Worm (Caenorhabditis elegans) whole organism, early embryonic: ENCODE measurements around the gene T05E12.9.

ENCODE experiments used
- aly-1 ChIP-seq: sonication (generic microtip); optimal IDR thresholded peaks from 2 replicates; lab custom pipeline; 2016; ENCODE audit warnings: missing genetic modification characterization, missing compliant biosample characterization
- ama-1 ChIP-seq: fragments of 150-350 bp; optimal IDR thresholded peaks from 2 replicates; lab custom pipeline; 2014
- hmg-4 ChIP-seq: fragments of 200-800 bp; sonication (Bioruptor generic); optimal IDR thresholded peaks from 2 replicates; lab custom pipeline; 2018; ENCODE audit warnings: mild to moderate bottlenecking, missing genetic modification characterization, missing compliant biosample characterization
- pes-1 ChIP-seq: fragments of 200-800 bp; sonication (Bioruptor generic); IDR thresholded peaks from 2 replicates; pipeline ENCODE4 v1.3.6; 2022; ENCODE audit warnings: missing genetic modification reagents, missing genetic modification characterization, missing compliant biosample characterization
- tbx-11 ChIP-seq: fragments of 200-800 bp; sonication (Bioruptor generic); IDR thresholded peaks from 2 replicates; pipeline ENCODE4 v1.3.6; 2022; ENCODE audit warnings: missing genetic modification characterization, missing compliant biosample characterization
- tbx-37 ChIP-seq: fragments of 200-800 bp; sonication (Bioruptor generic); conservative IDR thresholded peaks from 2 replicates; pipeline ENCODE4 v1.3.6; 2022; ENCODE audit warnings: missing genetic modification reagents, missing genetic modification characterization, missing compliant biosample characterization

- TF ChIP-seq aly-1 (tag; lab: Kevin White, UChicago) (no peak), pes-1 (GFP tag; lab: Robert Waterston, UW) (no peak), ama-1 (lab: Kevin White, UChicago) (no peak), hmg-4 (GFP tag; lab: Kevin White, UChicago) (no peak), tbx-37 (GFP tag; lab: Robert Waterston, UW) (no peak), tbx-11 (GFP tag; lab: Robert Waterston, UW) (no peak)
Measured at ce11 chrV:17082718-17083117, at the start of gene T05E12.9.
